Fruit fly (Drosophila melanogaster) S2 (cell line): ENCODE measurements around the gene CG14537.

Experiments used
- CG8478 ChIP-seq: fragments of >200 bp; optimal IDR thresholded peaks from 2 replicates; lab custom pipeline; 2018
- CTCF ChIP-seq, 2 experiments: fragments of >200 bp; optimal IDR thresholded peaks; 2 replicates each; lab custom pipeline; 2018

DNA sequence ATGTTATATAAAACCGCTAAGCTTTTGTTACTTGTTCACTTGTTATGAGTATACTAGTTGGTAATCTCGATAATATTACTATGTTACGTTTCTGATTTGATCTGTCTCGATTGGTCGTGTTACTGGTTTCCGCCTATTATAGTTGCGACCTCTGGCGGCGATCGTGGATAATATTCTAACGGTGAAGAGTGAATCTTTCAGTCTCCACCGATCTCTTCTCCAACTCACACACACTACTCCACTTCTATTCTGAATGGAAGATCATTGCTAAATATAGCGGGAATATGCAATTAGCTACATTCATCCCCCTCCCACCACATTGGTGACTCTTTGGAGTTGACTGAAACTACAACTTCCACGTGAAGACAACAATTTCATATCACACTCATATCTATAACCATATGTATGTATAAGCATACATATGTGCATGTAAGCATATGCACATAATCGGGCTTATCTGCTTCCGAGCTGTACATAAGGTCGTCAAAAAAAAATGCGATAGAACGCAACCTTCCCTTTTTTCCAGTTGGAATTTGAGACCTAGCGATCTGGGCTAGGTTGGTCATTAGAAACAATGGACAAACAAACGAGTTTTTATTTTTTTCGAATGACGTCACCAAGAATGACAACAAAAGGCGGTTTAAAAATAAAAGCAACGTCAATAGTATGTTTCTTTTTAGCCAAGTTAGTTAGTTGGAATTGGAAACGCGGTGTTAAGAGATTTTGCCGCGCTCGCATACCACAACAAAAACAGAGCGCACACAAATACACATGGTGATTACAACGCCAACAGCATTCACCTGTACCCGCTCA is 31.2 kb upstream of the CG14537 start:
- no peak for TF ChIP-seq CG8478 (lab: Kevin White, UChicago)
- TF ChIP-seq CTCF (optimal IDR thresholded peaks at IDR 0.05; lab: Kevin White, UChicago): peak; percentile 73 to 76
